Worm (Caenorhabditis elegans): ENCODE measurements around the gene dpl-1.

- TF ChIP-seq F57A8.1 (GFP tag; optimal IDR thresholded peaks at IDR 0.05): no peak
- TF ChIP-seq nfya-1 (tag; optimal IDR thresholded peaks at IDR 0.05; ENCODE audit: borderline replicate concordance, insufficient read depth): no peak
- no peak for TF ChIP-seq B0019.2 (GFP tag; conservative IDR thresholded peaks at IDR 0.05)
- no peak for TF ChIP-seq egl-18 (GFP tag; IDR thresholded peaks at IDR 0.05)
Observed at ce11 chrII:9169450-9169960, at the start of gene dpl-1.

All from whole organism, young adult.